Worm (Caenorhabditis elegans): ENCODE data around the gene C09G9.8.

C09G9.8 gene

ce11 chrIV:8881181-8881580 is at the start of gene C09G9.8:
TSS of gene C09G9.8 (plus strand) at chrIV:8881481.
- TF ChIP-seq hmg-4 (GFP tag; optimal IDR thresholded peaks at IDR 0.05): no peak
- TF ChIP-seq tbx-11 (GFP tag; IDR thresholded peaks at IDR 0.05): no peak
- TF ChIP-seq tra-4 (tag; optimal IDR thresholded peaks at IDR 0.05): no peak
- TF ChIP-seq tbx-37 (GFP tag; conservative IDR thresholded peaks at IDR 0.05): no peak
- no peak for TF ChIP-seq sea-1 (GFP tag; conservative IDR thresholded peaks at IDR 0.05)
- no peak for TF ChIP-seq scrt-1 (GFP tag; IDR thresholded peaks at IDR 0.05)
- no peak for TF ChIP-seq flt-1 (GFP tag; IDR thresholded peaks at IDR 0.05)
- no peak for TF ChIP-seq ets-7 (tag; optimal IDR thresholded peaks at IDR 0.05)
- TF ChIP-seq B0310.2 (tag; optimal IDR thresholded peaks at IDR 0.05): no peak
- TF ChIP-seq F13C5.2 (tag; optimal IDR thresholded peaks at IDR 0.05): no peak
- TF ChIP-seq hnd-1 (tag; optimal IDR thresholded peaks at IDR 0.05): no peak
- no peak for TF ChIP-seq aly-1 (tag; optimal IDR thresholded peaks at IDR 0.05)
- TF ChIP-seq ama-1 (optimal IDR thresholded peaks at IDR 0.05): no peak
- TF ChIP-seq ceh-13 (GFP tag; optimal IDR thresholded peaks at IDR 0.05): no peak
- TF ChIP-seq pes-1 (GFP tag; IDR thresholded peaks at IDR 0.05): no peak
- no peak for TF ChIP-seq ceh-36 (tag; optimal IDR thresholded peaks at IDR 0.05)
- TF ChIP-seq hmbx-1 (tag; optimal IDR thresholded peaks at IDR 0.05): no peak

ce11 chrIV:8840161-8840765 is 41.0 kb upstream of the C09G9.8 start, which contains the start of the genes T28C6.11 and T11B7.1:
TSS of gene T28C6.11 (minus strand) at chrIV:8840261.
TSS of gene T11B7.1 (plus strand) at chrIV:8840715.
- TF ChIP-seq tbx-11 (GFP tag; IDR thresholded peaks at IDR 0.05): no peak
- TF ChIP-seq F13C5.2 (tag; optimal IDR thresholded peaks at IDR 0.05): no peak
- no peak for TF ChIP-seq flt-1 (GFP tag; IDR thresholded peaks at IDR 0.05)
- no peak for TF ChIP-seq ets-7 (tag; optimal IDR thresholded peaks at IDR 0.05)
- no peak for TF ChIP-seq hnd-1 (tag; optimal IDR thresholded peaks at IDR 0.05)
- TF ChIP-seq aly-1 (tag; optimal IDR thresholded peaks at IDR 0.05): no peak
- TF ChIP-seq hmg-4 (GFP tag; optimal IDR thresholded peaks at IDR 0.05): no peak
- TF ChIP-seq sea-1 (GFP tag; conservative IDR thresholded peaks at IDR 0.05): no peak
- TF ChIP-seq ceh-13 (GFP tag; optimal IDR thresholded peaks at IDR 0.05): no peak
- TF ChIP-seq scrt-1 (GFP tag; IDR thresholded peaks at IDR 0.05): no peak
- TF ChIP-seq tra-4 (tag; optimal IDR thresholded peaks at IDR 0.05): no peak

DNA sequence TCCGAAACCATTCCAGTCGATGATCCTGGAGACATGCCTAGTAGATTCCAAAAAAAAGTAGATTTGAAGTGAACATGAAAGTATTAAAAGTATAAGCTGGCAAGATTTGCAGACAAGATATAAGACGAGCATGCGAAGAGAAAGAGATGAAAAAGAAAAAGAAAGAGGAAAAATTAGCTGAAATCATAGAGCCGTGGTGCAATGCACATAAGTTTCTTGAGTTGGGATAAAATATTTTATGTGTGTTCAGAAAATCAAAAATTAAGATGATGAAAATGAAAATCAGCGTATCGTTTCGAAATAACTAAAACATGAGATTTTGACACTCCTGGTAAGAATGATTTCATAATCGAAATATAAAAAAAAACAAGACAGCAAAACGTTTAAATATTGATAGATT is 36.8 kb upstream of the C09G9.8 start, which contains the start of gene T11B7.2:
Gene T11B7.2 (minus strand): TSS at position 101 of the 400 bp plus-strand sequence.
- TF ChIP-seq F13C5.2 (tag; optimal IDR thresholded peaks at IDR 0.05) (no peak), tra-4 (tag; optimal IDR thresholded peaks at IDR 0.05) (no peak), hmg-4 (GFP tag; optimal IDR thresholded peaks at IDR 0.05) (no peak), hmbx-1 (tag; optimal IDR thresholded peaks at IDR 0.05) (no peak), ets-7 (tag; optimal IDR thresholded peaks at IDR 0.05) (no peak), tbx-37 (GFP tag; conservative IDR thresholded peaks at IDR 0.05) (no peak), scrt-1 (GFP tag; IDR thresholded peaks at IDR 0.05) (no peak), pes-1 (GFP tag; IDR thresholded peaks at IDR 0.05) (no peak), ceh-36 (tag; optimal IDR thresholded peaks at IDR 0.05) (no peak)

DNA sequence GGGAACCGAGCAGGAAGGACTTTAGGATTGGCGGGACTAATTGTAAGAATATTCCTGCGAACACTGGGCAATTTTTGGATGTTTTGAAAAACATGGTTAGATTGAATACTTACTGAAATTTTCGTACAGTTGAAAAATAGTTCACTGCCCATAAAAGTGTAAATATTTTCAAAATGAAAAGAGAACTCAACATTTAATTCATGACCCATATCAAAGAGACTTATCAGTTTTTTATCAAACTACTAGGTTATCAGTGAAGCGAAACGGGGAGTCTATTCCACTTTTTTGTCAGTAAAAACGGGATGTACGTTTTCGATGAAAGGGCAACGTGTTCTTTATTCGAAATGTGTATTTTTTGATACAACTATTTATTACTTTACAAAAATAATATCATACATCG is 35.4 kb upstream of the C09G9.8 start:
- TF ChIP-seq sea-1 (GFP tag; conservative IDR thresholded peaks at IDR 0.05): no peak
- TF ChIP-seq hmbx-1 (tag; optimal IDR thresholded peaks at IDR 0.05): no peak
- TF ChIP-seq flt-1 (GFP tag; IDR thresholded peaks at IDR 0.05): no peak
- TF ChIP-seq tbx-37 (GFP tag; conservative IDR thresholded peaks at IDR 0.05): no peak
- TF ChIP-seq aly-1 (tag; optimal IDR thresholded peaks at IDR 0.05): no peak
- no peak for TF ChIP-seq tbx-11 (GFP tag; IDR thresholded peaks at IDR 0.05)
- TF ChIP-seq ceh-36 (tag; optimal IDR thresholded peaks at IDR 0.05): no peak
- TF ChIP-seq ets-7 (tag; optimal IDR thresholded peaks at IDR 0.05): no peak
- TF ChIP-seq F13C5.2 (tag; optimal IDR thresholded peaks at IDR 0.05): no peak
- no peak for TF ChIP-seq hmg-4 (GFP tag; optimal IDR thresholded peaks at IDR 0.05)
- no peak for TF ChIP-seq pes-1 (GFP tag; IDR thresholded peaks at IDR 0.05)
- no peak for TF ChIP-seq B0310.2 (tag; optimal IDR thresholded peaks at IDR 0.05)
- TF ChIP-seq hnd-1 (tag; optimal IDR thresholded peaks at IDR 0.05): no peak
- TF ChIP-seq scrt-1 (GFP tag; IDR thresholded peaks at IDR 0.05): no peak
- TF ChIP-seq ama-1 (optimal IDR thresholded peaks at IDR 0.05): no peak

DNA sequence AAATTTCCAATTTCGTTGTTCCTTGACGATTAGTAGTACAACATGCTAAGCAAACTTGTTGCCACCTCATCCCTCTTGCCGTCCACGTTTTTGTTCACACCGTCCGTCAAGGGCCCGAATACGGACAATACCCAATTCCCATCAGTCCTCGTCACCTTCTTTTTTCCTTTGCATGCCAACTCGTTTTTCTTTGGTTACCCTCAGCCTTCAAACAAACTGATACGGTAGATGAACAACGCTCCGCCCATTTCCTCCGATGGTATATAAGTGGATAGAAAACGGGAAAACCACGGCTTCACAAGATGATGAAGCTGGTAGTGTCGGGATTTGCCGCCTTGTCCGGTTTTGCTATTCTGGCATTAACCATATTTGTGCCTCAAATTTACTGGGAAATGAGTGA is 33.4 kb upstream of the C09G9.8 start, which contains the start of gene col-118:
Gene col-118 (plus strand): TSS at position 301 of the 400 bp plus-strand sequence.
- TF ChIP-seq F13C5.2 (tag; optimal IDR thresholded peaks at IDR 0.05) (no peak), pes-1 (GFP tag; IDR thresholded peaks at IDR 0.05) (no peak), tbx-37 (GFP tag; conservative IDR thresholded peaks at IDR 0.05) (no peak), ama-1 (optimal IDR thresholded peaks at IDR 0.05) (no peak), hmbx-1 (tag; optimal IDR thresholded peaks at IDR 0.05) (no peak), ceh-36 (tag; optimal IDR thresholded peaks at IDR 0.05) (no peak), aly-1 (tag; optimal IDR thresholded peaks at IDR 0.05) (no peak), scrt-1 (GFP tag; IDR thresholded peaks at IDR 0.05) (no peak), hnd-1 (tag; optimal IDR thresholded peaks at IDR 0.05) (no peak), hmg-4 (GFP tag; optimal IDR thresholded peaks at IDR 0.05) (no peak), ceh-13 (GFP tag; optimal IDR thresholded peaks at IDR 0.05) (no peak), sea-1 (GFP tag; conservative IDR thresholded peaks at IDR 0.05) (no peak), tbx-11 (GFP tag; IDR thresholded peaks at IDR 0.05) (no peak), B0310.2 (tag; optimal IDR thresholded peaks at IDR 0.05) (no peak)

DNA sequence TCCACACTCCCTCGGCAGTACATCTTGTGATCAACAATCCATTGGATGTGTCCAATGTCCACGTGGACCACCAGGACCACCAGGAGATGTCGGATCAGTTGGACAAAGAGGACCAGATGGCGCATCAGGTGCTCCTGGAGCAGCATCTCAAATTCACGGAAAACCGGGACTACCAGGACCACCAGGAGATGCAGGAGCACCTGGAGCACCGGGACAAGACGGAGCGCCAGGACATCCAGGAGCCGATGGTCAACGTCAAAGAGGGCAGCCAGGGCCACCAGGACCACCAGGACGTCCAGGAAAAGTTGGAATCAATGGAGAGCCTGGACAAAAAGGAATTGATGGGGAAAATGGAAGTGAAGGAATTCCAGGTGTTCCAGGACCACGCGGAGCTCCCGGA is 32.3 kb upstream of the C09G9.8 start:
- TF ChIP-seq pes-1 (GFP tag; IDR thresholded peaks at IDR 0.05) (no peak), tbx-37 (GFP tag; conservative IDR thresholded peaks at IDR 0.05) (no peak), F13C5.2 (tag; optimal IDR thresholded peaks at IDR 0.05) (no peak), hmg-4 (GFP tag; optimal IDR thresholded peaks at IDR 0.05) (no peak), ama-1 (optimal IDR thresholded peaks at IDR 0.05) (no peak), ceh-36 (tag; optimal IDR thresholded peaks at IDR 0.05) (no peak), B0310.2 (tag; optimal IDR thresholded peaks at IDR 0.05) (no peak), scrt-1 (GFP tag; IDR thresholded peaks at IDR 0.05) (no peak), aly-1 (tag; optimal IDR thresholded peaks at IDR 0.05) (no peak), tbx-11 (GFP tag; IDR thresholded peaks at IDR 0.05) (no peak), hmbx-1 (tag; optimal IDR thresholded peaks at IDR 0.05) (no peak), tra-4 (tag; optimal IDR thresholded peaks at IDR 0.05) (no peak), sea-1 (GFP tag; conservative IDR thresholded peaks at IDR 0.05) (no peak)

DNA sequence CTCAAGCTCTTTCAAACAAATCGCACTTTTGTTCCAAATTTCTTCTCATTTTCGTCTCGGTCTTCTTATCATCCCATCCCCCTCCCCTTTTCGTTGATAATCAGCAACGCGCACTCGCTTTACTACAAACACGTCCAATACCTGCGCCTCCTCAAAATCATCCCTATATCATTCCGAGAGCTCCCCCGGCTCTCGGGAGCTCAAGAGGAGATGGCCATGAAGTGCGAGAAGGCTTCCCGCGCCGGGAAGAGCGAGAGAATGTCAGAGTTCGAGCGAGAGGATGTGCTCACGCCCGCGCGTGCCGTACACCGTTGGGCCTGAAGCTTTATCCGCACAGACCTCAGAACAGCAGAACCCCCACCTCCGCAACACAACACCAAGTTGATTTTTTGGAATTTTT is 30.5 kb upstream of the C09G9.8 start:
- TF ChIP-seq aly-1 (tag; optimal IDR thresholded peaks at IDR 0.05) (peak; percentile 48), tbx-11 (GFP tag; IDR thresholded peaks at IDR 0.05) (no peak)
